Fruit fly (Drosophila melanogaster): ENCODE results near the gene CG8001.

CG8001 gene

dm6 chr3L:1794943-1795696, 39.2 kb downstream of the CG8001 start, which contains the start of the genes alpha-Spec, dlt and Cdc37 (continued):
- TF ChIP-seq Hr39 (optimal IDR thresholded peaks at IDR 0.05) = no peak
- TF ChIP-seq Ets97D (GFP tag; optimal IDR thresholded peaks at IDR 0.05) = peak; percentile 81
- no peak for TF ChIP-seq B-H2 (GFP tag; optimal IDR thresholded peaks at IDR 0.05)
- TF ChIP-seq CG7786 (GFP tag; optimal IDR thresholded peaks at IDR 0.05) = no peak
- TF ChIP-seq Hsf (GFP tag; optimal IDR thresholded peaks at IDR 0.05) = peak; percentile 35
- TF ChIP-seq CG31441 (GFP tag; IDR thresholded peaks at IDR 0.05) = no peak
- TF ChIP-seq sob (GFP tag; IDR thresholded peaks at IDR 0.05) = 0 out of 2 replicates have a peak, but pooled peaks have one; percentile 41
- TF ChIP-seq Optix (GFP tag; IDR thresholded peaks at IDR 0.05) = no peak
- no peak for TF ChIP-seq Oli (tag; optimal IDR thresholded peaks at IDR 0.05)
- no peak for TF ChIP-seq CG12299 (tag; optimal IDR thresholded peaks at IDR 0.05)
- TF ChIP-seq nmo (GFP tag; optimal IDR thresholded peaks at IDR 0.05) = peak; percentile 54
- TF ChIP-seq pum (GFP tag; optimal IDR thresholded peaks at IDR 0.05) = no peak
- no peak for TF ChIP-seq Lim3 (GFP tag; IDR thresholded peaks at IDR 0.05)
- peak; percentile 5 for TF ChIP-seq CG9437 (GFP tag; optimal IDR thresholded peaks at IDR 0.05)
- no peak for TF ChIP-seq Ets65A (GFP tag)
- no peak for TF ChIP-seq CG10543 (GFP tag; optimal IDR thresholded peaks at IDR 0.05)
- TF ChIP-seq Poxn (GFP tag; IDR thresholded peaks at IDR 0.05) = no peak
- TF ChIP-seq Abd-B (GFP tag; optimal IDR thresholded peaks at IDR 0.05) = no peak
- TF ChIP-seq CG2712 (tag; optimal IDR thresholded peaks at IDR 0.05) = peak; percentile 66
- no peak for TF ChIP-seq CG14050 (GFP tag; IDR thresholded peaks at IDR 0.05)
- TF ChIP-seq onecut (GFP tag; IDR thresholded peaks at IDR 0.05) = peak; percentile 67
- no peak for TF ChIP-seq pan (optimal IDR thresholded peaks at IDR 0.05)
- TF ChIP-seq pan (GFP tag; optimal IDR thresholded peaks at IDR 0.05 in 1 of 2, IDR thresholded peaks at IDR 0.05 in 1 of 2) = no peak
- no peak for TF ChIP-seq CG9215 (GFP tag; IDR thresholded peaks at IDR 0.05)
- TF ChIP-seq CG4360 (GFP tag; IDR thresholded peaks at IDR 0.05) = no peak
- no peak for TF ChIP-seq z (GFP tag; IDR thresholded peaks at IDR 0.05)
- no peak for TF ChIP-seq HHEX (GFP tag; optimal IDR thresholded peaks at IDR 0.05)
- no peak for TF ChIP-seq ci (GFP tag; IDR thresholded peaks at IDR 0.05)
- peak; percentile 16 for TF ChIP-seq Dip3 (GFP tag; optimal IDR thresholded peaks at IDR 0.05)
- peak; percentile 30 for TF ChIP-seq Side (GFP tag; optimal IDR thresholded peaks at IDR 0.05)
- TF ChIP-seq CG17568 (GFP tag; optimal IDR thresholded peaks at IDR 0.05) = no peak
- peak in 1 of 2 experiments; percentile 21 for TF ChIP-seq dpn (GFP tag; optimal IDR thresholded peaks at IDR 0.05)
- TF ChIP-seq CG3847 (GFP tag; IDR thresholded peaks at IDR 0.05) = 0 out of 2 replicates have a peak, but pooled peaks have one; percentile 10
- TF ChIP-seq CG15601 (tag; optimal IDR thresholded peaks at IDR 0.05) = peak; percentile 26
- peak; percentile 86 for TF ChIP-seq BEAF-32 (GFP tag; optimal IDR thresholded peaks at IDR 0.05)
- no peak for TF ChIP-seq sc (optimal IDR thresholded peaks at IDR 0.05)
- TF ChIP-seq sc (GFP tag; optimal IDR thresholded peaks at IDR 0.05) = no peak
- TF ChIP-seq insv (GFP tag; optimal IDR thresholded peaks at IDR 0.05) = peak in 1 of 2 experiments; percentile 4
- TF ChIP-seq Lpt (GFP tag; optimal IDR thresholded peaks at IDR 0.05) = no peak
- TF ChIP-seq cato (GFP tag; optimal IDR thresholded peaks at IDR 0.05; ENCODE audit: borderline replicate concordance) = no peak
- TF ChIP-seq gcm2 (GFP tag; optimal IDR thresholded peaks at IDR 0.05) = no peak
- peak; percentile 91 for TF ChIP-seq Med (GFP tag)
- TF ChIP-seq CG10274 (GFP tag; optimal IDR thresholded peaks at IDR 0.05) = no peak
- TF ChIP-seq CG10959 (GFP tag; IDR thresholded peaks at IDR 0.05) = no peak
- no peak for TF ChIP-seq CG2199 (GFP tag; IDR thresholded peaks at IDR 0.05)
- TF ChIP-seq CG7271 (tag; optimal IDR thresholded peaks at IDR 0.05) = peak; percentile 54
- TF ChIP-seq Awh (GFP tag; IDR thresholded peaks at IDR 0.05) = no peak
- no peak for TF ChIP-seq fd64A (GFP tag; optimal IDR thresholded peaks at IDR 0.05)
- peak; percentile 12 for TF ChIP-seq her (GFP tag; optimal IDR thresholded peaks at IDR 0.05)
- TF ChIP-seq Fer2 (tag; optimal IDR thresholded peaks at IDR 0.05) = no peak
- TF ChIP-seq Dbx (GFP tag; IDR thresholded peaks at IDR 0.05) = no peak
- TF ChIP-seq bigmax (GFP tag; optimal IDR thresholded peaks at IDR 0.05) = no peak
